Worm (Caenorhabditis elegans) whole organism, L3 larva: ENCODE measurements around the gene srv-26.
A peak's percentile ranks its signal among the peaks of the same experiment; 100 is the strongest.
"Not testable (repeated sequence)": the region's sequence is repeated elsewhere in the genome, so short reads cannot be mapped to it uniquely, and the experiment has no call there.

Source experiments
- R02D3.7 ChIP-seq: fragments of 150-350 bp; optimal IDR thresholded peaks from 2 replicates; lab custom pipeline; 2014; ENCODE audit warnings: missing biosample characterization, missing genetic modification characterization
- ZK546.5 ChIP-seq: sonication (generic microtip); optimal IDR thresholded peaks from 2 replicates; lab custom pipeline; 2017; ENCODE audit warnings: missing biosample characterization, missing genetic modification characterization
- ceh-16 ChIP-seq: sonication (generic microtip); optimal IDR thresholded peaks from 2 replicates; lab custom pipeline; 2017; ENCODE audit warnings: missing biosample characterization, missing genetic modification characterization
- ceh-28 ChIP-seq: fragments of 150-350 bp; optimal IDR thresholded peaks from 2 replicates; lab custom pipeline; 2014; ENCODE audit warnings: missing biosample characterization, missing genetic modification reagents, missing genetic modification characterization
- ceh-9 ChIP-seq: sonication (generic microtip); optimal IDR thresholded peaks from 2 replicates; lab custom pipeline; 2018; ENCODE audit warnings: missing biosample characterization, missing genetic modification characterization
- egl-5 ChIP-seq: fragments of 150-350 bp; optimal IDR thresholded peaks from 2 replicates; lab custom pipeline; 2017; ENCODE audit warnings: missing biosample characterization, missing genetic modification reagents, missing genetic modification characterization, inconsistent platforms
- elt-1 ChIP-seq: fragments of 150-350 bp; optimal IDR thresholded peaks from 2 replicates; lab custom pipeline; 2014; ENCODE audit warnings: missing biosample characterization, missing genetic modification characterization
- elt-2 ChIP-seq: sonication (generic microtip); optimal IDR thresholded peaks from 2 replicates; lab custom pipeline; 2016; ENCODE audit warnings: missing genetic modification reagents, mild to moderate bottlenecking, missing genetic modification characterization, missing compliant biosample characterization
- elt-3 ChIP-seq, 3 experiments: fragments of 150-350 bp in 1 of 3; sonication (generic microtip) in 2 of 3; optimal IDR thresholded peaks; 2 replicates in 2 of 3; 4 replicates in 1 of 3; lab custom pipeline; 2014 to 2017; ENCODE audit warnings: missing biosample characterization in 3 of 3, missing genetic modification characterization in 3 of 3
- eor-1 ChIP-seq, 2 experiments: fragments of 150-350 bp; optimal IDR thresholded peaks; 2 replicates each; lab custom pipeline; 2014 to 2018; ENCODE audit warnings: missing biosample characterization in 2 of 2, missing genetic modification characterization in 2 of 2
- fkh-10 ChIP-seq: sonication (generic microtip); optimal IDR thresholded peaks from 2 replicates; lab custom pipeline; 2017; ENCODE audit warnings: missing biosample characterization, missing genetic modification reagents, missing genetic modification characterization
- fkh-2 ChIP-seq: fragments of 150-350 bp; optimal IDR thresholded peaks from 2 replicates; lab custom pipeline; 2014; ENCODE audit warnings: missing biosample characterization, missing genetic modification reagents, missing genetic modification characterization
- fos-1 ChIP-seq: fragments of 150-350 bp; optimal IDR thresholded peaks from 2 replicates; lab custom pipeline; 2014; ENCODE audit warnings: missing biosample characterization, missing genetic modification characterization
- lin-15B ChIP-seq: fragments of 150-350 bp; optimal IDR thresholded peaks from 2 replicates; lab custom pipeline; 2014; ENCODE audit warnings: missing biosample characterization, missing genetic modification characterization
- lin-39 ChIP-seq: fragments of 150-350 bp; optimal IDR thresholded peaks from 2 replicates; lab custom pipeline; 2018; ENCODE audit warnings: missing biosample characterization, missing genetic modification reagents, missing genetic modification characterization
- lsy-12 ChIP-seq: sonication (generic microtip); optimal IDR thresholded peaks from 2 replicates; lab custom pipeline; 2016; ENCODE audit warnings: mild to moderate bottlenecking, missing genetic modification characterization, missing compliant biosample characterization
- mdl-1 ChIP-seq: fragments of 150-350 bp; optimal IDR thresholded peaks from 2 replicates; lab custom pipeline; 2014; ENCODE audit warnings: missing biosample characterization, missing genetic modification characterization
- nfya-1 ChIP-seq: sonication (generic microtip); optimal IDR thresholded peaks from 2 replicates; lab custom pipeline; 2017; ENCODE audit warnings: missing genetic modification characterization, mild to moderate bottlenecking, missing compliant biosample characterization, antibody characterized with exemption, moderate library complexity; ENCODE audit not compliant: insufficient read depth
- nhr-11 ChIP-seq: fragments of 150-350 bp; optimal IDR thresholded peaks from 2 replicates; lab custom pipeline; 2014; ENCODE audit warnings: missing biosample characterization, missing genetic modification characterization
- nhr-12 ChIP-seq: fragments of 150-350 bp; optimal IDR thresholded peaks from 2 replicates; lab custom pipeline; 2014; ENCODE audit warnings: missing biosample characterization, missing genetic modification characterization
- nhr-237 ChIP-seq: fragments of 150-350 bp; optimal IDR thresholded peaks from 2 replicates; lab custom pipeline; 2014; ENCODE audit warnings: missing biosample characterization, missing genetic modification characterization
- nhr-25 ChIP-seq: sonication (generic microtip); optimal IDR thresholded peaks from 2 replicates; lab custom pipeline; 2017; ENCODE audit warnings: missing biosample characterization, missing genetic modification characterization
- nhr-28 ChIP-seq: fragments of 150-350 bp; optimal IDR thresholded peaks from 2 replicates; lab custom pipeline; 2014; ENCODE audit warnings: missing biosample characterization, missing genetic modification characterization
- nhr-43 ChIP-seq: sonication (generic microtip); optimal IDR thresholded peaks from 2 replicates; lab custom pipeline; 2016; ENCODE audit warnings: mild to moderate bottlenecking, missing genetic modification characterization, missing compliant biosample characterization; ENCODE audit not compliant: poor library complexity, severe bottlenecking
- nhr-67 ChIP-seq: fragments of 150-350 bp; optimal IDR thresholded peaks from 2 replicates; lab custom pipeline; 2014; ENCODE audit warnings: missing biosample characterization, missing genetic modification characterization
- nhr-76 ChIP-seq: fragments of 150-350 bp; sonication (generic microtip); optimal IDR thresholded peaks from 5 replicates; lab custom pipeline; 2014; ENCODE audit warnings: missing biosample characterization, missing genetic modification characterization
- nhr-77 ChIP-seq: fragments of 150-350 bp; optimal IDR thresholded peaks from 2 replicates; lab custom pipeline; 2014; ENCODE audit warnings: missing biosample characterization, missing genetic modification characterization
- pha-4 ChIP-seq: fragments of 150-350 bp; optimal IDR thresholded peaks from 2 replicates; lab custom pipeline; 2014; ENCODE audit warnings: missing biosample characterization, missing genetic modification reagents, missing genetic modification characterization
- pqm-1 ChIP-seq: fragments of 150-350 bp; optimal IDR thresholded peaks from 2 replicates; lab custom pipeline; 2017; ENCODE audit warnings: missing biosample characterization, missing genetic modification characterization, inconsistent platforms
- sea-2 ChIP-seq: fragments of 150-350 bp; sonication (generic microtip); optimal IDR thresholded peaks from 4 replicates; lab custom pipeline; 2014; ENCODE audit warnings: missing biosample characterization, missing genetic modification reagents, missing genetic modification characterization
- skn-1 ChIP-seq: fragments of 150-350 bp; optimal IDR thresholded peaks from 2 replicates; lab custom pipeline; 2014; ENCODE audit warnings: missing biosample characterization, missing genetic modification characterization
- snpc-4 ChIP-seq: fragments of 150-350 bp; optimal IDR thresholded peaks from 2 replicates; lab custom pipeline; 2014; ENCODE audit warnings: missing biosample characterization, missing genetic modification characterization
- tbx-2 ChIP-seq: sonication (generic microtip); optimal IDR thresholded peaks from 2 replicates; lab custom pipeline; 2016; ENCODE audit warnings: mild to moderate bottlenecking, missing genetic modification characterization, missing compliant biosample characterization
- unc-39 ChIP-seq: sonication (generic microtip); optimal IDR thresholded peaks from 4 replicates; lab custom pipeline; 2017; ENCODE audit warnings: missing biosample characterization, missing genetic modification characterization
- zag-1 ChIP-seq: fragments of 150-350 bp; optimal IDR thresholded peaks from 2 replicates; lab custom pipeline; 2014; ENCODE audit warnings: missing biosample characterization, missing genetic modification characterization
- ztf-11 ChIP-seq: fragments of 150-350 bp; optimal IDR thresholded peaks from 2 replicates; lab custom pipeline; 2014; ENCODE audit warnings: missing biosample characterization, missing genetic modification characterization
- ztf-4 ChIP-seq: fragments of 150-350 bp; optimal IDR thresholded peaks from 2 replicates; lab custom pipeline; 2014; ENCODE audit warnings: missing biosample characterization, missing genetic modification characterization

Gene srv-26

ce11 chrIV:6301764-6302163, at the start of gene srv-26:
srv-26 (minus strand) TSS chrIV:6301864.
- TF ChIP-seq nfya-1 (tag; lab: Kevin White, UChicago) (no peak), ZK546.5 (tag; lab: Kevin White, UChicago) (no peak), nhr-28 (tag; lab: Kevin White, UChicago) (no peak), egl-5 (no peak), elt-3 (tag; optimal IDR thresholded peaks at IDR 0.05; lab: Kevin White, UChicago) (no peak), ztf-4 (no peak), sea-2 (no peak), fkh-10 (GFP tag; lab: Kevin White, UChicago) (no peak), lin-15B (tag; lab: Kevin White, UChicago) (no peak), nhr-67 (tag; lab: Kevin White, UChicago) (no peak), mdl-1 (tag; lab: Kevin White, UChicago) (no peak), zag-1 (tag; lab: Kevin White, UChicago) (no peak), snpc-4 (tag; lab: Kevin White, UChicago) (no peak), nhr-12 (no peak), tbx-2 (tag; lab: Kevin White, UChicago) (no peak), elt-2 (tag; lab: Kevin White, UChicago) (no peak), nhr-11 (no peak), fkh-2 (no peak), ceh-16 (tag; lab: Kevin White, UChicago) (no peak), lsy-12 (tag; lab: Kevin White, UChicago) (no peak)

- not testable (repeated sequence) for TF ChIP-seq fos-1 (tag; lab: Kevin White, UChicago); unc-39; zag-1 (tag; lab: Kevin White, UChicago)
Observed at ce11 chrIV:6347213-6347612, 45.5 kb upstream of the srv-26 start, which contains the start of gene Y73B6BL.289. Y73B6BL.289 (plus strand) TSS chrIV:6347513.

ce11 chrIV:6342876-6343275, 41.2 kb upstream of the srv-26 start, which contains the start of gene Y73B6BL.14:
Y73B6BL.14 (minus strand) TSS chrIV:6342976.
- TF ChIP-seq nfya-1 (tag; lab: Kevin White, UChicago) (no peak), nhr-12 (no peak), skn-1 (tag; lab: Kevin White, UChicago) (no peak), nhr-28 (tag; lab: Kevin White, UChicago) (no peak), nhr-43 (tag; lab: Kevin White, UChicago) (no peak), elt-1 (tag; lab: Kevin White, UChicago) (no peak), fkh-10 (GFP tag; lab: Kevin White, UChicago) (no peak), pha-4 (tag; lab: Kevin White, UChicago) (no peak)
- TF ChIP-seq, all 47 proteins: peak for 0

- no peak for TF ChIP-seq ztf-4
- TF ChIP-seq elt-1 (tag; lab: Kevin White, UChicago), result no peak
- no peak for TF ChIP-seq lin-39 (tag; lab: Kevin White, UChicago)
- no peak for TF ChIP-seq fkh-2
- TF ChIP-seq mdl-1 (tag; lab: Kevin White, UChicago), result no peak
- no peak for TF ChIP-seq unc-39
- TF ChIP-seq nhr-77, result no peak
- no peak for TF ChIP-seq nhr-67 (tag; lab: Kevin White, UChicago)
Observed at ce11 chrIV:6342431-6342830, 40.8 kb upstream of the srv-26 start, which contains the start of gene Y73B6BL.288. Y73B6BL.288 (minus strand) TSS chrIV:6342531.

- no peak for TF ChIP-seq skn-1 (tag; lab: Kevin White, UChicago)
- no peak for TF ChIP-seq elt-2 (tag; lab: Kevin White, UChicago)
- no peak for TF ChIP-seq zag-1 (tag; lab: Kevin White, UChicago)
- TF ChIP-seq elt-3 (tag; optimal IDR thresholded peaks at IDR 0.05; lab: Kevin White, UChicago), result no peak
- no peak for TF ChIP-seq egl-5
- TF ChIP-seq fkh-2, result no peak
- TF ChIP-seq unc-39, result no peak
- TF ChIP-seq ztf-11 (tag; lab: Kevin White, UChicago), result no peak
- TF ChIP-seq, all 47 proteins: peak for 0
Observed at ce11 chrIV:6337353-6337752, 35.7 kb upstream of the srv-26 start, which contains the start of gene ipla-6. ipla-6 (plus strand) TSS chrIV:6337653.

ce11 chrIV:6336748-6337147, 35.1 kb upstream of the srv-26 start:
- TF ChIP-seq ceh-28 (tag; lab: Kevin White, UChicago) (peak; percentile 71), nhr-77 (no peak), nhr-11 (peak; percentile 68), eor-1 (tag; optimal IDR thresholded peaks at IDR 0.05; lab: Kevin White, UChicago) (peak; percentile 12 to 57), elt-3 (tag; optimal IDR thresholded peaks at IDR 0.05; lab: Kevin White, UChicago) (peak in 1 of 3 experiments; percentile 34), R02D3.7 (tag; lab: Kevin White, UChicago) (peak; percentile 81), egl-5 (peak; percentile 85), nhr-76 (tag; lab: Kevin White, UChicago) (no peak), fos-1 (tag; lab: Kevin White, UChicago) (peak; percentile 41), sea-2 (peak; percentile 23), ztf-11 (tag; lab: Kevin White, UChicago) (no peak), ZK546.5 (tag; lab: Kevin White, UChicago) (no peak), fkh-2 (no peak), mdl-1 (tag; lab: Kevin White, UChicago) (peak; percentile 98), elt-2 (tag; lab: Kevin White, UChicago) (peak; percentile 94), nhr-237 (no peak), pha-4 (tag; lab: Kevin White, UChicago) (peak; percentile 96), lin-39 (tag; lab: Kevin White, UChicago) (peak; percentile 49), pqm-1 (tag; lab: Kevin White, UChicago) (peak; percentile 94), lsy-12 (tag; lab: Kevin White, UChicago) (peak; percentile 93), zag-1 (tag; lab: Kevin White, UChicago) (no peak), ztf-4 (peak; percentile 83), ceh-16 (tag; lab: Kevin White, UChicago) (no peak), ceh-9 (tag; lab: Kevin White, UChicago) (no peak), nhr-25 (tag; lab: Kevin White, UChicago) (peak; percentile 99), tbx-2 (tag; lab: Kevin White, UChicago) (peak; percentile 92), snpc-4 (tag; lab: Kevin White, UChicago) (peak; percentile 62), nhr-12 (no peak)
